Worm (Caenorhabditis elegans): ENCODE data around the gene K11H3.8.

Gene K11H3.8

ce11 chrIII:9793592-9794417 is 41.2 kb upstream of the K11H3.8 start, which contains the start of the genes R10E11.9 and mcm-6 (continued):
- TF ChIP-seq lin-14 (GFP tag; optimal IDR thresholded peaks at IDR 0.05) (peak; percentile 47), swsn-7 (tag; optimal IDR thresholded peaks at IDR 0.05) (no peak), alr-1 (tag; optimal IDR thresholded peaks at IDR 0.05; ENCODE audit: borderline replicate concordance) (no peak), fos-1 (tag; optimal IDR thresholded peaks at IDR 0.05) (no peak), lin-15B (tag; optimal IDR thresholded peaks at IDR 0.05) (no peak), pqm-1 (tag; optimal IDR thresholded peaks at IDR 0.05) (no peak), nhr-90 (tag; optimal IDR thresholded peaks at IDR 0.05; ENCODE audit: poor library complexity) (peak; percentile 22), nhr-47 (tag; optimal IDR thresholded peaks at IDR 0.05) (no peak), Y116A8C.19 (tag; optimal IDR thresholded peaks at IDR 0.05; ENCODE audit: borderline replicate concordance) (no peak), snu-23 (GFP tag; optimal IDR thresholded peaks at IDR 0.05) (peak; percentile 35), aha-1 (tag; optimal IDR thresholded peaks at IDR 0.05) (no peak), unc-86 (tag; optimal IDR thresholded peaks at IDR 0.05) (no peak), hpl-2 (GFP tag; optimal IDR thresholded peaks at IDR 0.05) (no peak), lin-39 (tag; optimal IDR thresholded peaks at IDR 0.05) (no peak), unc-130 (tag; optimal IDR thresholded peaks at IDR 0.05) (no peak), C34B4.2 (tag; optimal IDR thresholded peaks at IDR 0.05) (no peak), pax-3 (tag; optimal IDR thresholded peaks at IDR 0.05) (no peak), lsy-2 (tag; optimal IDR thresholded peaks at IDR 0.05) (peak in 1 of 2 experiments; percentile 71), ceh-63 (GFP tag; optimal IDR thresholded peaks at IDR 0.05) (no peak), ceh-88 (GFP tag; IDR thresholded peaks at IDR 0.05) (no peak), ets-5 (GFP tag; IDR thresholded peaks at IDR 0.05) (no peak), isw-1 (GFP tag; IDR thresholded peaks at IDR 0.05) (no peak), mab-9 (GFP tag; IDR thresholded peaks at IDR 0.05) (no peak), vab-15 (tag; optimal IDR thresholded peaks at IDR 0.05) (no peak), unc-30 (tag; optimal IDR thresholded peaks at IDR 0.05) (no peak), jun-1 (tag; optimal IDR thresholded peaks at IDR 0.05) (no peak), lin-13 (GFP tag; optimal IDR thresholded peaks at IDR 0.05) (peak; percentile 26), elt-2 (tag; optimal IDR thresholded peaks at IDR 0.05) (no peak), snpc-4 (tag; optimal IDR thresholded peaks at IDR 0.05) (no peak), lir-3 (tag; optimal IDR thresholded peaks at IDR 0.05; ENCODE audit: poor library complexity) (no peak), grh-1 (GFP tag; IDR thresholded peaks at IDR 0.05) (no peak), dsc-1 (tag; optimal IDR thresholded peaks at IDR 0.05) (no peak), ztf-4 (tag; optimal IDR thresholded peaks at IDR 0.05) (no peak), unc-98 (GFP tag; IDR thresholded peaks at IDR 0.05) (no peak), mdl-1 (tag; optimal IDR thresholded peaks at IDR 0.05) (peak in 1 of 2 experiments; percentile 3), aly-2 (tag; optimal IDR thresholded peaks at IDR 0.05) (no peak), dpl-1 (GFP tag; optimal IDR thresholded peaks at IDR 0.05) (peak; percentile 87 to 89 (median 88)), nhr-19 (GFP tag; conservative IDR thresholded peaks at IDR 0.05) (no peak), C04F5.9 (tag; optimal IDR thresholded peaks at IDR 0.05) (no peak), rnt-1 (tag; optimal IDR thresholded peaks at IDR 0.05) (no peak), nhr-12 (tag; optimal IDR thresholded peaks at IDR 0.05) (no peak), egl-13 (tag; optimal IDR thresholded peaks at IDR 0.05) (no peak), irx-1 (tag; optimal IDR thresholded peaks at IDR 0.05) (no peak), fkh-4 (tag; optimal IDR thresholded peaks at IDR 0.05; ENCODE audit: borderline replicate concordance) (no peak), nhr-71 (tag; optimal IDR thresholded peaks at IDR 0.05) (peak; percentile 33), ceh-90 (tag; optimal IDR thresholded peaks at IDR 0.05) (no peak), nhr-237 (tag; optimal IDR thresholded peaks at IDR 0.05) (no peak), tlp-1 (tag; optimal IDR thresholded peaks at IDR 0.05) (no peak), fkh-10 (GFP tag; optimal IDR thresholded peaks at IDR 0.05) (no peak), hlh-4 (tag; optimal IDR thresholded peaks at IDR 0.05) (no peak), blmp-1 (tag; optimal IDR thresholded peaks at IDR 0.05) (peak; percentile 47), nhr-28 (tag; optimal IDR thresholded peaks at IDR 0.05) (no peak)
